Worm (Caenorhabditis elegans) whole organism, midembryonic: Measurements from ENCODE around the gene lips-13.

ENCODE experiments used
- cog-1 ChIP-seq: sonication (generic microtip); optimal IDR thresholded peaks from 2 replicates; lab custom pipeline; 2016; ENCODE audit warnings: missing genetic modification characterization, missing compliant biosample characterization
- flt-1 ChIP-seq: fragments of 200-800 bp; sonication (Bioruptor generic); IDR thresholded peaks from 2 replicates; pipeline ENCODE4 v1.3.6; 2022; ENCODE audit warnings: missing genetic modification characterization, missing compliant biosample characterization
- med-1 ChIP-seq: sonication (generic microtip); optimal IDR thresholded peaks from 2 replicates; lab custom pipeline; 2017; ENCODE audit warnings: missing genetic modification characterization, mild to moderate bottlenecking, missing compliant biosample characterization, antibody characterized with exemption, missing genetic modification reagents; ENCODE audit not compliant: insufficient read depth
- ref-1 ChIP-seq: fragments of 200-800 bp; sonication (Bioruptor generic); conservative IDR thresholded peaks from 2 replicates; pipeline ENCODE4 v1.3.6; 2022; ENCODE audit warnings: missing genetic modification reagents, missing genetic modification characterization, missing compliant biosample characterization
- tab-1 ChIP-seq: fragments of 200-800 bp; sonication (Bioruptor generic); IDR thresholded peaks from 2 replicates; pipeline ENCODE4 v1.3.6; 2022; ENCODE audit warnings: missing genetic modification characterization, missing compliant biosample characterization
- ztf-23 ChIP-seq: fragments of 200-800 bp; sonication (Bioruptor generic); IDR thresholded peaks from 2 replicates; pipeline ENCODE4 v1.3.6; 2022; ENCODE audit warnings: missing genetic modification reagents, missing genetic modification characterization, missing compliant biosample characterization
- ztf-29 ChIP-seq: fragments of 200-800 bp; sonication (Bioruptor generic); IDR thresholded peaks from 2 replicates; pipeline ENCODE4 v1.3.6; 2022; ENCODE audit warnings: missing genetic modification reagents, missing genetic modification characterization, missing compliant biosample characterization

- TF ChIP-seq ztf-29 (no peak), ztf-23 (GFP tag; lab: Robert Waterston, UW) (no peak), med-1 (GFP tag; lab: Kevin White, UChicago) (no peak), flt-1 (no peak), tab-1 (GFP tag; lab: Robert Waterston, UW) (no peak), ref-1 (no peak), cog-1 (tag; lab: Kevin White, UChicago) (no peak)
Measured at ce11 chrII:1141720-1142574, 24.1 kb upstream of the lips-13 start.
